Fruit fly (Drosophila melanogaster) whole organism, prepupa: ENCODE measurements around the gene CalpC.

Source experiments
- Blimp-1 ChIP-seq: fragments of 200-800 bp; sonication (Bioruptor generic); optimal IDR thresholded peaks from 3 replicates; lab custom pipeline; 2017; ENCODE audit warnings: missing biosample characterization, missing genetic modification characterization, mild to moderate bottlenecking, moderate library complexity, missing genetic modification reagents
- CG10631 ChIP-seq: fragments of 200-800 bp; sonication (Bioruptor generic); optimal IDR thresholded peaks from 2 replicates; lab custom pipeline; 2016; ENCODE audit warnings: missing biosample characterization, missing genetic modification characterization
- CG10669 ChIP-seq: fragments of 200-800 bp; sonication (Bioruptor generic); optimal IDR thresholded peaks from 3 replicates; lab custom pipeline; 2018; ENCODE audit warnings: missing biosample characterization, mild to moderate bottlenecking, missing genetic modification characterization, moderate library complexity
- CG11294 ChIP-seq: fragments of 200-800 bp; sonication (Bioruptor generic); IDR thresholded peaks from 2 replicates; pipeline ENCODE4 v1.3.6; 2022; ENCODE audit warnings: missing biosample characterization, missing genetic modification characterization
- CG11762 ChIP-seq: fragments of 200-800 bp; sonication (Bioruptor generic); optimal IDR thresholded peaks from 3 replicates; lab custom pipeline; 2016; ENCODE audit warnings: missing biosample characterization, missing genetic modification characterization; ENCODE audit not compliant: insufficient read depth
- CG11902 ChIP-seq: fragments of 200-800 bp; sonication (Bioruptor generic); optimal IDR thresholded peaks from 3 replicates; lab custom pipeline; 2016; ENCODE audit warnings: missing biosample characterization, missing genetic modification characterization
- CG15336 ChIP-seq: fragments of 200-800 bp; sonication (Bioruptor generic); IDR thresholded peaks from 2 replicates; pipeline ENCODE4 v1.3.6; 2022; ENCODE audit warnings: missing biosample characterization, missing genetic modification characterization
- CG1621 ChIP-seq: fragments of 200-800 bp; sonication (Bioruptor generic); optimal IDR thresholded peaks from 3 replicates; lab custom pipeline; 2018; ENCODE audit warnings: missing biosample characterization, mild to moderate bottlenecking, missing genetic modification characterization
- CG16779 ChIP-seq: fragments of 200-800 bp; sonication (Bioruptor generic); optimal IDR thresholded peaks from 3 replicates; lab custom pipeline; 2017; ENCODE audit warnings: missing biosample characterization, mild to moderate bottlenecking, missing genetic modification characterization
- CG31627 ChIP-seq: fragments of 200-800 bp; sonication (Bioruptor generic); optimal IDR thresholded peaks from 3 replicates; lab custom pipeline; 2016; ENCODE audit warnings: missing biosample characterization, missing genetic modification characterization
- CG32006 ChIP-seq: fragments of 200-800 bp; sonication (Bioruptor generic); optimal IDR thresholded peaks from 3 replicates; lab custom pipeline; 2017; ENCODE audit warnings: missing biosample characterization, mild to moderate bottlenecking, missing genetic modification characterization
- CG3919 ChIP-seq: fragments of 200-800 bp; sonication (Bioruptor generic); optimal IDR thresholded peaks from 3 replicates; lab custom pipeline; 2016; ENCODE audit warnings: missing biosample characterization, missing genetic modification characterization
- CG4318 ChIP-seq: fragments of 200-800 bp; sonication (Bioruptor generic); optimal IDR thresholded peaks from 3 replicates; lab custom pipeline; 2017; ENCODE audit warnings: missing biosample characterization, mild to moderate bottlenecking, missing genetic modification characterization
- CG6163 ChIP-seq: fragments of 200-800 bp; sonication (Bioruptor generic); IDR thresholded peaks from 3 replicates; pipeline ENCODE4 v1.3.6; 2022; ENCODE audit warnings: missing biosample characterization, missing genetic modification characterization
- CG6854 ChIP-seq: fragments of 200-800 bp; sonication (Bioruptor generic); optimal IDR thresholded peaks from 2 replicates; lab custom pipeline; 2017; ENCODE audit warnings: missing biosample characterization, mild to moderate bottlenecking, missing genetic modification characterization
- CG7368 ChIP-seq: fragments of 200-800 bp; sonication (Bioruptor generic); optimal IDR thresholded peaks from 3 replicates; lab custom pipeline; 2016; ENCODE audit warnings: missing biosample characterization, missing genetic modification characterization
- CG8119 ChIP-seq: fragments of 200-800 bp; sonication (Bioruptor generic); IDR thresholded peaks from 3 replicates; pipeline ENCODE4 v1.3.6; 2022; ENCODE audit warnings: missing biosample characterization, missing genetic modification characterization
- CG8319 ChIP-seq: fragments of 200-800 bp; sonication (Bioruptor generic); optimal IDR thresholded peaks from 3 replicates; lab custom pipeline; 2016; ENCODE audit warnings: missing biosample characterization, missing genetic modification characterization
- CG9139 ChIP-seq: fragments of 200-800 bp; sonication (Bioruptor generic); optimal IDR thresholded peaks from 3 replicates; lab custom pipeline; 2017; ENCODE audit warnings: missing biosample characterization, mild to moderate bottlenecking, missing genetic modification characterization
- Eip75B ChIP-seq: fragments of 200-800 bp; sonication (Bioruptor generic); optimal IDR thresholded peaks from 3 replicates; lab custom pipeline; 2016; ENCODE audit warnings: missing biosample characterization, missing genetic modification characterization
- Eip78C ChIP-seq: fragments of 200-800 bp; sonication (Bioruptor generic); peaks from one replicate; lab custom pipeline; 2016; ENCODE audit warnings: missing biosample characterization, missing genetic modification characterization
- Ets21C ChIP-seq: fragments of 200-800 bp; sonication (Bioruptor generic); optimal IDR thresholded peaks from 3 replicates; lab custom pipeline; 2016; ENCODE audit warnings: missing biosample characterization, missing genetic modification characterization
- Gug ChIP-seq: fragments of 200-800 bp; sonication (Bioruptor generic); IDR thresholded peaks from 2 replicates; pipeline ENCODE4 v1.3.6; 2022; ENCODE audit warnings: missing biosample characterization, missing genetic modification characterization
- Hr38 ChIP-seq: sonication (Bioruptor generic); optimal IDR thresholded peaks from 2 replicates; lab custom pipeline; 2016; ENCODE audit warnings: missing biosample characterization, missing genetic modification characterization
- Hr39 ChIP-seq: fragments of 200-800 bp; sonication (Bioruptor generic); optimal IDR thresholded peaks from 2 replicates; lab custom pipeline; 2016; ENCODE audit warnings: missing biosample characterization, missing genetic modification characterization
- Hr4 ChIP-seq: fragments of 200-800 bp; sonication (Bioruptor generic); optimal IDR thresholded peaks from 3 replicates; lab custom pipeline; 2016; ENCODE audit warnings: missing biosample characterization, missing genetic modification characterization
- Lpt ChIP-seq: fragments of 200-800 bp; sonication (Bioruptor generic); optimal IDR thresholded peaks from 3 replicates; lab custom pipeline; 2016; ENCODE audit warnings: missing biosample characterization, missing genetic modification characterization
- Met ChIP-seq: fragments of 200-800 bp; sonication (Bioruptor generic); optimal IDR thresholded peaks from 3 replicates; lab custom pipeline; 2016; ENCODE audit warnings: missing biosample characterization, missing genetic modification characterization
- OdsH ChIP-seq: fragments of 200-800 bp; sonication (Bioruptor generic); optimal IDR thresholded peaks from 3 replicates; lab custom pipeline; 2016; ENCODE audit warnings: missing biosample characterization, missing genetic modification characterization
- Smox ChIP-seq: fragments of 200-800 bp; sonication (Bioruptor generic); optimal IDR thresholded peaks from 3 replicates; lab custom pipeline; 2016; ENCODE audit warnings: missing biosample characterization, missing genetic modification characterization
- Sox14 ChIP-seq: fragments of 200-800 bp; sonication (Bioruptor generic); optimal IDR thresholded peaks from 3 replicates; lab custom pipeline; 2016; ENCODE audit warnings: missing biosample characterization, missing genetic modification characterization
- acj6 ChIP-seq: fragments of 200-800 bp; sonication (Bioruptor generic); optimal IDR thresholded peaks from 3 replicates; lab custom pipeline; 2016; ENCODE audit warnings: missing biosample characterization, missing genetic modification characterization
- cyc ChIP-seq: fragments of 200-800 bp; sonication (Bioruptor generic); optimal IDR thresholded peaks from 3 replicates; lab custom pipeline; 2016; ENCODE audit warnings: missing biosample characterization, missing genetic modification characterization
- dac ChIP-seq: fragments of 200-800 bp; sonication (Bioruptor generic); optimal IDR thresholded peaks from 2 replicates; lab custom pipeline; 2017; ENCODE audit warnings: missing biosample characterization, mild to moderate bottlenecking, missing genetic modification characterization
- fd59A ChIP-seq: fragments of 200-800 bp; sonication (Bioruptor generic); optimal IDR thresholded peaks from 2 replicates; lab custom pipeline; 2017; ENCODE audit warnings: missing biosample characterization, mild to moderate bottlenecking, missing genetic modification characterization, missing genetic modification reagents
- fd85E ChIP-seq: fragments of 200-800 bp; sonication (Bioruptor generic); optimal IDR thresholded peaks from 3 replicates; lab custom pipeline; 2016; ENCODE audit warnings: missing biosample characterization, missing genetic modification characterization
- fkh ChIP-seq: fragments of 200-800 bp; sonication (Bioruptor generic); optimal IDR thresholded peaks from 3 replicates; lab custom pipeline; 2017; ENCODE audit warnings: missing biosample characterization, mild to moderate bottlenecking, missing genetic modification characterization, moderate library complexity
- lz ChIP-seq: fragments of 200-800 bp; sonication (Bioruptor generic); optimal IDR thresholded peaks from 3 replicates; lab custom pipeline; 2016; ENCODE audit warnings: missing biosample characterization, missing genetic modification characterization
- net ChIP-seq: fragments of 200-800 bp; sonication (Bioruptor generic); optimal IDR thresholded peaks from 3 replicates; lab custom pipeline; 2016; ENCODE audit warnings: missing biosample characterization, missing genetic modification characterization
- pdm3 ChIP-seq: fragments of 200-800 bp; sonication (Bioruptor generic); optimal IDR thresholded peaks from 3 replicates; lab custom pipeline; 2016; ENCODE audit warnings: missing biosample characterization, missing genetic modification characterization
- ss ChIP-seq, 2 experiments: fragments of 200-800 bp; sonication (Bioruptor generic); optimal IDR thresholded peaks; 2 replicates in 1 of 2; 3 replicates in 1 of 2; lab custom pipeline; 2017 to 2018; ENCODE audit warnings: mild to moderate bottlenecking in 2 of 2, missing biosample characterization in 2 of 2, missing genetic modification characterization in 2 of 2, moderate library complexity in 1 of 2
- svp ChIP-seq: fragments of 200-800 bp; sonication (Bioruptor generic); peaks from one replicate; lab custom pipeline; 2016; ENCODE audit warnings: missing biosample characterization, missing genetic modification characterization
- topi ChIP-seq: fragments of 200-800 bp; sonication (Bioruptor generic); optimal IDR thresholded peaks from 3 replicates; lab custom pipeline; 2016; ENCODE audit warnings: missing biosample characterization, missing genetic modification characterization
- vri ChIP-seq: fragments of 200-800 bp; sonication (Bioruptor generic); optimal IDR thresholded peaks from 3 replicates; lab custom pipeline; 2016; ENCODE audit warnings: missing biosample characterization, mild to moderate bottlenecking, missing genetic modification characterization

CalpC gene

DNA sequence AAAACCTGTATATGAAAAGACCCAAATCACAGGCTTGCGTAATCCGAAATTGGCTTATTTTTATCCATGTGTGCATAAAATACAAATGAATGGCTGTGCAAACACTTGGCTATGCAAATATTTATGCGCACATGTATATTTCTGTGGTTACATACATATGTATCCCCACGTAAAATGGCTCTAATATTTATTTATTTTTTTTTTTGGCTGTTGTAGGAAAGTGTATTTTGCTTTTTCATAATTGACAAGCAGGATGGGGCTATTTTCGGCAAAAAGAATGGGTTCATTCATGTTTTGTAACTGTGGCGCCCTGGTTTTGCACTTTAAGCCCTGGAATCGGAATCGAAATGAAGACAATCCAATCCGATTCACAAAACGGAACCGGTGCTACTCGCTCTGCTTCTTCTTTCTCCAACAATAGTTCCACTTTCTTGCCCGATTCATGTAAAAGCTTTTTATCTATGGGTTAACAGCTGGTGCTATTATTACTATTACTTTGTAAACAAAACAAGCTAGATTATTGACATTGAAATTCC, 9.6 kb downstream of the CalpC start (continued):
- TF ChIP-seq net (GFP tag; lab: Kevin White, UChicago) (peak; percentile 84), ss (GFP tag; optimal IDR thresholded peaks at IDR 0.05; lab: Kevin White, UChicago) (peak; percentile 25 to 62), CG16779 (tag; lab: Kevin White, UChicago) (peak; percentile 51), CG4318 (GFP tag; lab: Kevin White, UChicago) (peak; percentile 68), CG7368 (GFP tag; lab: Kevin White, UChicago) (peak; percentile 73), CG9139 (GFP tag; lab: Kevin White, UChicago) (no peak), CG15336 (GFP tag; lab: Robert Waterston, UW) (peak; percentile 86), OdsH (GFP tag; lab: Kevin White, UChicago) (peak; percentile 85), CG31627 (GFP tag; lab: Kevin White, UChicago) (peak; percentile 75), Smox (GFP tag; lab: Kevin White, UChicago) (peak; percentile 73), CG11762 (peak; percentile 80), topi (GFP tag; lab: Kevin White, UChicago) (peak; percentile 75), CG8319 (peak; percentile 62), cyc (GFP tag; lab: Kevin White, UChicago) (peak; percentile 71), CG10631 (GFP tag; lab: Kevin White, UChicago) (peak; percentile 70), Ets21C (GFP tag; lab: Kevin White, UChicago) (peak; percentile 70), CG32006 (GFP tag; lab: Kevin White, UChicago) (peak; percentile 81), fkh (GFP tag; lab: Kevin White, UChicago) (peak; percentile 59), Sox14 (GFP tag; lab: Kevin White, UChicago) (peak; percentile 79), CG11294 (GFP tag; lab: Robert Waterston, UW) (peak; percentile 68), CG11902 (GFP tag; lab: Kevin White, UChicago) (peak; percentile 45), CG3919 (GFP tag; lab: Kevin White, UChicago) (peak; percentile 84), vri (peak; percentile 67), Eip78C (peak; percentile 91), acj6 (GFP tag; lab: Kevin White, UChicago) (peak; percentile 82), Hr4 (GFP tag; lab: Kevin White, UChicago) (peak; percentile 74), Hr38 (no peak), Hr39 (GFP tag; lab: Kevin White, UChicago) (peak; percentile 76), CG1621 (tag; lab: Kevin White, UChicago) (no peak), fd59A (GFP tag; lab: Kevin White, UChicago) (peak; percentile 35), svp (GFP tag; lab: Kevin White, UChicago) (peak; percentile 86), Blimp-1 (GFP tag; lab: Kevin White, UChicago) (no peak), CG6854 (GFP tag; lab: Kevin White, UChicago) (peak; percentile 22), fd85E (peak; percentile 66), pdm3 (GFP tag; lab: Kevin White, UChicago) (peak; percentile 84), CG6163 (GFP tag; lab: Robert Waterston, UW) (peak; percentile 86), dac (GFP tag; lab: Kevin White, UChicago) (peak; percentile 69)

DNA sequence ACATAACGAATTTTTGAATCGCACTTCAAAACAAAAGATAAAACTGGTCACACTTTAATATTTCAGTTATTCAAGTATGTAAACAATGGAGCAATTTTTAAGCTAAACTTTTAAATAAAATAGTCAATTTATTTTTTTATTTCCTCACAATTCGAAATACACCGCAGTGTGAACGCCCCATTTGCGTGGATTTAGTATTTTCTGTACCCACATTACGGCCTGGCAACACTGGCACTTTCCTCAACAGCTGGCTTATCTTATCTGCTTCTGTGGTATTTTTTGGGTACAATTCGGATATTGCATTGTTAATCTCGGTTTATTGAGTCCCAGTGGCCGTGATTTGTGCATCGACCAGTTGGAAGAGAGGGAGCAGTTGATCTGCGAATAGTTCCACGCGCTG, 24.5 kb downstream of the CalpC start, which contains the start of gene sl:
Gene sl, plus strand, starts transcription at position 254 of the 400 bp plus-strand sequence.
- peak; percentile 12 for TF ChIP-seq CG31627 (GFP tag; lab: Kevin White, UChicago)
- TF ChIP-seq CG9139 (GFP tag; lab: Kevin White, UChicago) = no peak

DNA sequence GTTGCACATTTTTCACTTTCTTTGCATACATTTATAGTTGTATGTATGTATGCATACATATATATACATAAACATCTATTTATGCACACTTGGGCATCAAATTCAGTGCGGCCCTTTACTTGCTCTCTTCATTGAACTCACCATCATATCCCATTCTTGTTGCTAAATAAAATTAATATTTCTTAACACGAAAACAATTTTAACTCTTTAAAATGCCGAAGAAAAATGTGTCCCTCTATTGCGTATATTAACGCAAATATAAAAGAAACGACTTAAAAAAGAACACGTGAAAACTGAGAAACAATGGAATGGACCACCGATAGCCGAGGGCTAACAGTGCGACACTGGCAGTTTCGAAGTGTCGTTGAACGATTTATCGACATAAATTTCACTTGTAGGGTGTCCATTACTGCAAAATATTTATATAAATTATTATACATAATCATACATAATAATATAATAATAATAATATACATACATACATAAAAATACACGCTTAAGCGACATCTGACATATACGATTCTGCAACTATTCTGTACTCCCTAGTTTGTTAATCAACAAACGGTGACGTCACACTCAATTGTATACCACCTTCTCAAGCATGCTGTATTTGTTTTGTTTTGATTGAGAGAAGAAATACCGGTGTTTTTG, 33.2 kb downstream of the CalpC start, which contains the start of the genes U2af50 and PIG-Q:
Gene U2af50, minus strand, starts transcription at position 370 of the 651 bp plus-strand sequence.
Gene PIG-Q, plus strand, starts transcription at position 474 of the 651 bp plus-strand sequence.
- TF ChIP-seq Eip75B (GFP tag; lab: Kevin White, UChicago) (no peak), CG11762 (peak; percentile 86), CG8319 (peak; percentile 73), CG6854 (GFP tag; lab: Kevin White, UChicago) (peak; percentile 83), net (GFP tag; lab: Kevin White, UChicago) (no peak), CG11902 (GFP tag; lab: Kevin White, UChicago) (peak; percentile 79), lz (GFP tag; lab: Kevin White, UChicago) (peak; percentile 80), CG9139 (GFP tag; lab: Kevin White, UChicago) (peak; percentile 86), pdm3 (GFP tag; lab: Kevin White, UChicago) (peak; percentile 81), CG7368 (GFP tag; lab: Kevin White, UChicago) (no peak), Hr4 (GFP tag; lab: Kevin White, UChicago) (peak; percentile 79), vri (peak; percentile 62), CG10669 (peak; percentile 89), Gug (GFP tag; lab: Robert Waterston, UW) (peak; percentile 89), cyc (GFP tag; lab: Kevin White, UChicago) (peak; percentile 74), Sox14 (GFP tag; lab: Kevin White, UChicago) (peak; percentile 74), Lpt (GFP tag; lab: Kevin White, UChicago) (peak; percentile 84), CG8119 (GFP tag; lab: Robert Waterston, UW) (no peak; the same call in none of the 3 replicates), Ets21C (GFP tag; lab: Kevin White, UChicago) (peak; percentile 66), dac (GFP tag; lab: Kevin White, UChicago) (peak; percentile 82), CG31627 (GFP tag; lab: Kevin White, UChicago) (peak; percentile 75), Met (peak; percentile 80), fd85E (no peak), CG6163 (GFP tag; lab: Robert Waterston, UW) (no peak)
